Fruit fly (Drosophila melanogaster) whole organism, embryonic: ENCODE results near the gene mv.

Experiments
- CG10431 ChIP-seq: fragments of 200-800 bp; sonication (Bioruptor generic); optimal IDR thresholded peaks from 3 replicates; lab custom pipeline; 2018; ENCODE audit warnings: missing biosample characterization, mild to moderate bottlenecking, missing genetic modification characterization
- CG10654 ChIP-seq: fragments of 200-800 bp; sonication (Bioruptor generic); optimal IDR thresholded peaks from 2 replicates; lab custom pipeline; 2016; ENCODE audit warnings: missing biosample characterization, missing genetic modification characterization
- CG10959 ChIP-seq: fragments of 200-800 bp; sonication (Bioruptor generic); IDR thresholded peaks from 2 replicates; pipeline ENCODE4 v1.3.6; 2022; ENCODE audit warnings: missing biosample characterization, missing genetic modification characterization
- CG11504 ChIP-seq: fragments of 200-800 bp; sonication (Bioruptor generic); optimal IDR thresholded peaks from 3 replicates; lab custom pipeline; 2019; ENCODE audit warnings: missing biosample characterization, mild to moderate bottlenecking, missing genetic modification characterization, moderate library complexity
- CG14710 ChIP-seq: fragments of 200-800 bp; sonication (Bioruptor generic); optimal IDR thresholded peaks from 3 replicates; lab custom pipeline; 2019; ENCODE audit warnings: missing biosample characterization, mild to moderate bottlenecking, missing genetic modification characterization, moderate library complexity
- CG15514 ChIP-seq: fragments of 200-800 bp; sonication (Bioruptor generic); optimal IDR thresholded peaks from 3 replicates; lab custom pipeline; 2017; ENCODE audit warnings: missing biosample characterization, missing genetic modification characterization, mild to moderate bottlenecking, moderate library complexity, missing genetic modification reagents
- CG16863 ChIP-seq: fragments of 200-800 bp; sonication (Bioruptor generic); optimal IDR thresholded peaks from 3 replicates; lab custom pipeline; 2016; ENCODE audit warnings: missing biosample characterization, missing genetic modification characterization
- CG18476 ChIP-seq: fragments of 200-800 bp; sonication (Bioruptor generic); optimal IDR thresholded peaks from 2 replicates; lab custom pipeline; 2016; ENCODE audit warnings: missing biosample characterization, mild to moderate bottlenecking, missing genetic modification characterization
- CG18599 ChIP-seq: fragments of 200-800 bp; sonication (Bioruptor generic); optimal IDR thresholded peaks from 3 replicates; lab custom pipeline; 2017; ENCODE audit warnings: missing biosample characterization, missing genetic modification characterization, mild to moderate bottlenecking, moderate library complexity, missing genetic modification reagents
- CG2116 ChIP-seq: fragments of 200-800 bp; sonication (Bioruptor generic); optimal IDR thresholded peaks from 3 replicates; lab custom pipeline; 2018; ENCODE audit warnings: missing biosample characterization, mild to moderate bottlenecking, missing genetic modification characterization
- CG31365 ChIP-seq: fragments of 200-800 bp; sonication (Bioruptor generic); optimal IDR thresholded peaks from 2 replicates; lab custom pipeline; 2018; ENCODE audit warnings: missing biosample characterization, mild to moderate bottlenecking, missing genetic modification characterization
- CG43689 ChIP-seq: fragments of 200-800 bp; sonication (Bioruptor generic); IDR thresholded peaks from 2 replicates; pipeline ENCODE4 v1.3.6; 2022; ENCODE audit warnings: missing biosample characterization, missing genetic modification characterization
- CG4820 ChIP-seq: fragments of 200-800 bp; sonication (Bioruptor generic); optimal IDR thresholded peaks from 3 replicates; lab custom pipeline; 2016; ENCODE audit warnings: missing biosample characterization, missing genetic modification characterization
- CG7839 ChIP-seq: fragments of 200-800 bp; sonication (Bioruptor generic); optimal IDR thresholded peaks from 3 replicates; lab custom pipeline; 2018; ENCODE audit warnings: missing biosample characterization, mild to moderate bottlenecking, missing genetic modification characterization, moderate library complexity
- CG7987 ChIP-seq: fragments of 200-800 bp; sonication (Bioruptor generic); optimal IDR thresholded peaks from 2 replicates; lab custom pipeline; 2018; ENCODE audit warnings: missing biosample characterization, mild to moderate bottlenecking, missing genetic modification characterization, moderate library complexity
- CG8290 ChIP-seq, 3 experiments: fragments of 200-800 bp; sonication (Bioruptor generic); optimal IDR thresholded peaks; 2 replicates each; lab custom pipeline; 2016 to 2019; ENCODE audit warnings: missing biosample characterization in 3 of 3, missing genetic modification characterization in 3 of 3, mild to moderate bottlenecking in 2 of 3, moderate library complexity in 1 of 3
- CG9932 ChIP-seq: fragments of 200-800 bp; sonication (Bioruptor generic); IDR thresholded peaks from 2 replicates; pipeline ENCODE4 v1.3.6; 2022; ENCODE audit warnings: missing biosample characterization, missing genetic modification characterization
- Dbx ChIP-seq: fragments of 200-800 bp; sonication (Bioruptor generic); IDR thresholded peaks from 3 replicates; pipeline ENCODE4 v1.3.6; 2022; ENCODE audit warnings: missing biosample characterization, missing genetic modification characterization
- Deaf1 ChIP-seq: fragments of 200-800 bp; optimal IDR thresholded peaks from 3 replicates; lab custom pipeline; 2019; ENCODE audit warnings: missing biosample characterization, mild to moderate bottlenecking, missing genetic modification characterization, moderate library complexity
- Ets97D ChIP-seq: fragments of 200-800 bp; sonication (Bioruptor generic); optimal IDR thresholded peaks from 3 replicates; lab custom pipeline; 2016; ENCODE audit warnings: missing biosample characterization, missing genetic modification characterization
- Hr78 ChIP-seq, 2 experiments: fragments of 200-800 bp in 1 of 2; fragments of >200 bp in 1 of 2; sonication (Bioruptor generic) in 1 of 2; optimal IDR thresholded peaks; 2 replicates each; lab custom pipeline; 2017 to 2019; ENCODE audit warnings: missing biosample characterization in 2 of 2, missing genetic modification characterization in 2 of 2, mild to moderate bottlenecking in 1 of 2, moderate library complexity in 1 of 2
- Opbp ChIP-seq: fragments of 200-800 bp; sonication (Bioruptor generic); IDR thresholded peaks from 3 replicates; pipeline ENCODE4 v1.3.6; 2022; ENCODE audit warnings: missing biosample characterization, missing genetic modification characterization; ENCODE audit not compliant: partially characterized antibody
- YL-1 ChIP-seq: fragments of 200-800 bp; sonication (Bioruptor generic); optimal IDR thresholded peaks from 3 replicates; lab custom pipeline; 2017; ENCODE audit warnings: missing biosample characterization, mild to moderate bottlenecking, missing genetic modification characterization
- chinmo ChIP-seq: fragments of 200-800 bp; sonication (Bioruptor generic); IDR thresholded peaks from 4 replicates; pipeline ENCODE4 v1.3.6; 2022; ENCODE audit warnings: missing biosample characterization, missing genetic modification characterization; ENCODE audit not compliant: partially characterized antibody
- crc ChIP-seq: fragments of 200-800 bp; sonication (Bioruptor generic); optimal IDR thresholded peaks from 2 replicates; lab custom pipeline; 2016; ENCODE audit warnings: missing biosample characterization, missing genetic modification characterization
- crp ChIP-seq, 2 experiments: fragments of 200-800 bp; sonication (Bioruptor generic); optimal IDR thresholded peaks; 2 replicates in 1 of 2; 3 replicates in 1 of 2; lab custom pipeline; 2017; ENCODE audit warnings: missing biosample characterization in 2 of 2, missing genetic modification characterization in 2 of 2, mild to moderate bottlenecking in 1 of 2, moderate library complexity in 1 of 2
- cwo ChIP-seq: fragments of 200-800 bp; sonication (Bioruptor generic); optimal IDR thresholded peaks from 3 replicates; lab custom pipeline; 2017; ENCODE audit warnings: missing biosample characterization, missing genetic modification characterization, mild to moderate bottlenecking, moderate library complexity, missing genetic modification reagents
- danr ChIP-seq: fragments of 200-800 bp; sonication (Bioruptor generic); IDR thresholded peaks from 2 replicates; pipeline ENCODE4 v1.3.6; 2022; ENCODE audit warnings: missing biosample characterization, missing genetic modification characterization
- gem ChIP-seq: fragments of 200-800 bp; sonication (Bioruptor generic); optimal IDR thresholded peaks from 2 replicates; lab custom pipeline; 2019; ENCODE audit warnings: missing biosample characterization, mild to moderate bottlenecking, missing genetic modification characterization, moderate library complexity
- hb ChIP-seq: fragments of 200-800 bp; sonication (Bioruptor generic); IDR thresholded peaks from 3 replicates; pipeline ENCODE4 v1.3.6; 2022; ENCODE audit warnings: missing biosample characterization, missing genetic modification characterization; ENCODE audit not compliant: partially characterized antibody
- hbn ChIP-seq: fragments of 200-800 bp; sonication (Bioruptor generic); IDR thresholded peaks from 2 replicates; pipeline ENCODE4 v1.3.6; 2022; ENCODE audit warnings: missing biosample characterization, missing genetic modification characterization; ENCODE audit not compliant: partially characterized antibody
- nau ChIP-seq: fragments of 200-800 bp; sonication (Bioruptor generic); optimal IDR thresholded peaks from 3 replicates; lab custom pipeline; 2017; ENCODE audit warnings: missing biosample characterization, mild to moderate bottlenecking, missing genetic modification characterization, missing genetic modification reagents
- pfk ChIP-seq: fragments of 200-800 bp; sonication (Bioruptor generic); optimal IDR thresholded peaks from 2 replicates; lab custom pipeline; 2018; ENCODE audit warnings: missing biosample characterization, mild to moderate bottlenecking, missing genetic modification characterization, moderate library complexity
- pros ChIP-seq: fragments of 200-800 bp; sonication (Bioruptor generic); optimal IDR thresholded peaks from 3 replicates; lab custom pipeline; 2019; ENCODE audit warnings: missing biosample characterization, mild to moderate bottlenecking, missing genetic modification characterization, moderate library complexity
- row ChIP-seq: fragments of 200-800 bp; sonication (Bioruptor generic); IDR thresholded peaks from 3 replicates; pipeline ENCODE4 v1.3.6; 2022; ENCODE audit warnings: missing biosample characterization, missing genetic modification characterization
- tin ChIP-seq: fragments of 200-800 bp; sonication (Bioruptor generic); optimal IDR thresholded peaks from 3 replicates; lab custom pipeline; 2016; ENCODE audit warnings: missing biosample characterization, missing genetic modification characterization
- trem ChIP-seq: fragments of 200-800 bp; optimal IDR thresholded peaks from 3 replicates; lab custom pipeline; 2019; ENCODE audit warnings: missing biosample characterization, mild to moderate bottlenecking, missing genetic modification characterization, moderate library complexity
- unc-4 ChIP-seq: fragments of 200-800 bp; sonication (Bioruptor generic); IDR thresholded peaks from 2 replicates; pipeline ENCODE4 v1.3.6; 2022; ENCODE audit warnings: missing biosample characterization, missing genetic modification characterization; ENCODE audit not compliant: partially characterized antibody
- vvl ChIP-seq: fragments of 200-800 bp; sonication (Bioruptor generic); IDR thresholded peaks from 2 replicates; pipeline ENCODE4 v1.3.6; 2022; ENCODE audit warnings: missing biosample characterization, missing genetic modification characterization
- zfh1 ChIP-seq: fragments of 200-800 bp; sonication (Bioruptor generic); IDR thresholded peaks from 3 replicates; pipeline ENCODE4 v1.3.6; 2022; ENCODE audit warnings: missing biosample characterization, missing genetic modification characterization

The mv gene

DNA sequence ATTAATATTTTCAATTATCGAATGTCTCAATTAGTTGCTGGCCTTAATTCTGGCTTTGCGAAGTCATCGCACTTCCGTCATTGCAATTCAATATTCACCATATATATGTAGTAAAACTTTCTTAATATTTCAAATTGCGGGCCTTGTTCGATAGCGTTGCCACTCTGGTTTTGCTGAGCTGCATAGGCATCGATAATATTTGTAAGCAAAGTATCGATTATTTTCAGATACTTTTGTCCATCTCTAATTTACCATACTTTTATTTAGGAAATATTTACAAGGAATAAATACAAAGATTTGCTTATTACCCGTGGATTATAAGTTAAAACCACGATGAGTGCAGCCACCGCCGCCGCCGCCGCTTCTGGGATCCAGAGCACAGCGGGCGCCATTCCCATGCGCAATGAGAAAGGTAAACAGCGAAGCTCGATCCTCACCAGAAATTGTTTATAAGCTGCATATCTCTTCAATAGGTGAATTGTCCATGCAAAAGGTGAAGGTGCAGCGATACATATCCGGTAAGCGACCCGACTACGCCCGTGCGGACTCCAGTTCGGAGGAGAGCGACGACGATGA, 23.0 kb downstream of the mv start, which contains the start of gene Mfap1 (continued):
- TF ChIP-seq CG9932 (GFP tag; lab: Robert Waterston, UW) (peak; percentile 29; the same call in 1 of the 2 replicates), row (GFP tag; lab: Robert Waterston, UW) (0 out of 3 replicates have a peak, but pooled peaks have one; percentile 8), Hr78 (GFP tag; optimal IDR thresholded peaks at IDR 0.05; lab: Kevin White, UChicago) (no peak), Dbx (GFP tag; lab: Robert Waterston, UW) (peak; percentile 21; the same call in 1 of the 3 replicates), CG8290 (GFP tag; optimal IDR thresholded peaks at IDR 0.05; lab: Kevin White, UChicago) (no peak), CG8290 (tag; optimal IDR thresholded peaks at IDR 0.05; lab: Kevin White, UChicago) (no peak), CG4820 (GFP tag; lab: Kevin White, UChicago) (peak; percentile 4), CG10959 (GFP tag; lab: Robert Waterston, UW) (no peak), Deaf1 (tag; lab: Kevin White, UChicago) (no peak), tin (peak; percentile 33), YL-1 (GFP tag; lab: Kevin White, UChicago) (peak; percentile 33), CG11504 (no peak), crc (GFP tag; lab: Kevin White, UChicago) (no peak), CG18476 (GFP tag; lab: Kevin White, UChicago) (no peak), unc-4 (GFP tag; lab: Robert Waterston, UW) (peak; percentile 77), Opbp (GFP tag; lab: Robert Waterston, UW) (peak; percentile 83), zfh1 (GFP tag; lab: Robert Waterston, UW) (peak; percentile 9; the same call in 2 of the 3 replicates), CG16863 (peak; percentile 84), hb (peak; percentile 58; the same call in 2 of the 3 replicates), nau (no peak), crp (GFP tag; optimal IDR thresholded peaks at IDR 0.05; lab: Kevin White, UChicago) (no peak), hbn (peak; percentile 82), CG18599 (GFP tag; lab: Kevin White, UChicago) (no peak), CG43689 (GFP tag; lab: Robert Waterston, UW) (no peak), CG10654 (peak; percentile 3), trem (tag; lab: Kevin White, UChicago) (peak; percentile 46), CG15514 (GFP tag; lab: Kevin White, UChicago) (peak; percentile 71), Ets97D (GFP tag; lab: Kevin White, UChicago) (peak; percentile 22)

DNA sequence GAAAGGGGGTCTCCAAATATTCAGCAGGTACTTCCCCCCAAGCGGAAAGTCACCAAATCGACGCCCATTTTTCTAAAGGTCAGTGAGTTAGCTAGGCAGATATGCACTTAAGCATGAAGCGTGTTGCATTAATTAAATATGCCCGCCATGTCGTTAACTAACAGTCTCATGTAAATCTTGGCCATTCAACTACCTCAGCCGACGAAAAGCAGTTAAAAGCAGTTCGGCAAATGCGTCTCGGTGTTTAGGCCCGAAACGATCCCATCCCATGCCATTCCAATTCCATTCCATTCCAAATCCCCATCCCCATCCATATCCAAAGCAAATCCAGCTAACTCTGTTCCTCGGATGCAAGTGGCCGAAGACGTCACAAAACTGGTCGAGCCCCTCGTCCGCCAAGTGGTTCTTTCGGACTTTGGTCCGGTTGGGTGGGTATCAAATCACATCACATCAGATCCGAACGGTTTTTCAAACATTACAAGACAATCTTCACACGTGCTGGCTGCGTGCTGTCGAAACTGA, 23.9 kb downstream of the mv start:
- TF ChIP-seq gem (tag; lab: Kevin White, UChicago) (peak; percentile 68), CG7839 (tag; lab: Kevin White, UChicago) (no peak), CG10431 (GFP tag; lab: Kevin White, UChicago) (peak; percentile 72), vvl (peak; percentile 50; the same call in 1 of the 2 replicates), pfk (peak; percentile 90), chinmo (GFP tag; lab: Robert Waterston, UW) (0 out of 4 replicates have a peak, but pooled peaks have one; percentile 60), CG14710 (tag; lab: Kevin White, UChicago) (no peak), cwo (GFP tag; lab: Kevin White, UChicago) (peak; percentile 10), CG2116 (GFP tag; lab: Kevin White, UChicago) (no peak), danr (no peak), CG31365 (tag; lab: Kevin White, UChicago) (peak; percentile 29), pros (GFP tag; lab: Kevin White, UChicago) (peak; percentile 49), CG7987 (GFP tag; lab: Kevin White, UChicago) (peak; percentile 67), CG18476 (GFP tag; lab: Kevin White, UChicago) (no peak)
